Fruit fly (Drosophila melanogaster) whole organism, pupa: Measurements from ENCODE around the gene Phae1.

Experiments
- CG12605 ChIP-seq: fragments of 200-800 bp; sonication (Bioruptor generic); IDR thresholded peaks from 2 replicates; pipeline ENCODE4 v1.3.6; 2022; ENCODE audit warnings: missing biosample characterization, missing genetic modification characterization
- CG13204 ChIP-seq: fragments of 200-800 bp; sonication (Bioruptor generic); optimal IDR thresholded peaks from 2 replicates; lab custom pipeline; 2018; ENCODE audit warnings: missing biosample characterization, mild to moderate bottlenecking, missing genetic modification characterization, moderate library complexity
- CG14655 ChIP-seq: fragments of 200-800 bp; sonication (Bioruptor generic); optimal IDR thresholded peaks from 3 replicates; lab custom pipeline; 2017; ENCODE audit warnings: mild to moderate bottlenecking, missing biosample characterization, missing genetic modification reagents, missing genetic modification characterization
- CG15710 ChIP-seq: fragments of 200-800 bp; sonication (Bioruptor generic); optimal IDR thresholded peaks from 2 replicates; lab custom pipeline; 2018; ENCODE audit warnings: missing biosample characterization, mild to moderate bottlenecking, missing genetic modification characterization, moderate library complexity
- D1 ChIP-seq: fragments of 200-800 bp; sonication (Bioruptor generic); optimal IDR thresholded peaks from 2 replicates; lab custom pipeline; 2018; ENCODE audit warnings: missing biosample characterization, mild to moderate bottlenecking, missing genetic modification characterization, moderate library complexity
- EcR ChIP-seq: fragments of 200-800 bp; sonication (Bioruptor generic); optimal IDR thresholded peaks from 3 replicates; lab custom pipeline; 2019; ENCODE audit warnings: missing biosample characterization, missing genetic modification characterization, mild to moderate bottlenecking, moderate library complexity, missing genetic modification reagents
- Ets98B ChIP-seq: fragments of 200-800 bp; sonication (Bioruptor generic); IDR thresholded peaks from 2 replicates; pipeline ENCODE4 v1.3.6; 2022; ENCODE audit warnings: missing biosample characterization, missing genetic modification characterization
- Pif1B ChIP-seq: fragments of 200-800 bp; sonication (Bioruptor generic); optimal IDR thresholded peaks from 3 replicates; lab custom pipeline; 2016; ENCODE audit warnings: missing biosample characterization, missing genetic modification characterization
- Snoo ChIP-seq: fragments of 200-800 bp; sonication (Bioruptor generic); optimal IDR thresholded peaks from 3 replicates; lab custom pipeline; 2017; ENCODE audit warnings: missing biosample characterization, mild to moderate bottlenecking, missing genetic modification characterization, inconsistent platforms
- gl ChIP-seq: fragments of 200-800 bp; sonication (Bioruptor generic); optimal IDR thresholded peaks from 2 replicates; lab custom pipeline; 2018; ENCODE audit warnings: missing biosample characterization, mild to moderate bottlenecking, missing genetic modification characterization
- rn ChIP-seq: fragments of 200-800 bp; sonication (Bioruptor generic); IDR thresholded peaks from 2 replicates; pipeline ENCODE4 v1.3.6; 2022; ENCODE audit warnings: missing biosample characterization, missing genetic modification characterization

dm6 chr2L:12107087-12107486 lies 2.1 kb upstream of the Phae1 start:
- TF ChIP-seq CG15710 (tag; lab: Kevin White, UChicago) (no peak), CG13204 (GFP tag; lab: Kevin White, UChicago) (no peak), Snoo (no peak), CG12605 (GFP tag; lab: Robert Waterston, UW) (no peak), D1 (tag; lab: Kevin White, UChicago) (no peak), gl (tag; lab: Kevin White, UChicago) (no peak), rn (GFP tag; lab: Robert Waterston, UW) (no peak), EcR (no peak), Pif1B (no peak), CG14655 (GFP tag; lab: Kevin White, UChicago) (no peak), Ets98B (GFP tag; lab: Robert Waterston, UW) (no peak)
